Worm (Caenorhabditis elegans) whole organism, mixed stage, embryonic: ENCODE data around the gene T20G5.13.

ENCODE experiments used
- M03D4.4 ChIP-seq: sonication (generic microtip); optimal IDR thresholded peaks from 2 replicates; lab custom pipeline; 2017; ENCODE audit warnings: mild to moderate bottlenecking, missing genetic modification characterization, missing compliant biosample characterization
- bed-3 ChIP-seq: fragments of 200-800 bp; sonication (Bioruptor generic); optimal IDR thresholded peaks from 3 replicates; lab custom pipeline; 2018; ENCODE audit warnings: mild to moderate bottlenecking, missing genetic modification characterization, moderate library complexity, missing compliant biosample characterization
- blmp-1 ChIP-seq: fragments of 150-350 bp; optimal IDR thresholded peaks from 2 replicates; lab custom pipeline; 2014; ENCODE audit warnings: missing biosample characterization, missing genetic modification characterization
- ceh-43 ChIP-seq: fragments of 200-800 bp; sonication (Bioruptor generic); optimal IDR thresholded peaks from 2 replicates; lab custom pipeline; 2018; ENCODE audit warnings: mild to moderate bottlenecking, missing genetic modification characterization, moderate library complexity, missing compliant biosample characterization
- ces-1 ChIP-seq: fragments of 150-350 bp; optimal IDR thresholded peaks from 2 replicates; lab custom pipeline; 2014; ENCODE audit warnings: missing biosample characterization, missing genetic modification reagents, missing genetic modification characterization
- drap-1 ChIP-seq: fragments of 200-800 bp; sonication (Bioruptor generic); optimal IDR thresholded peaks from 3 replicates; lab custom pipeline; 2018; ENCODE audit warnings: mild to moderate bottlenecking, missing genetic modification characterization, missing compliant biosample characterization
- elt-1 ChIP-seq: sonication (generic microtip); optimal IDR thresholded peaks from 2 replicates; lab custom pipeline; 2017; ENCODE audit warnings: missing genetic modification characterization, mild to moderate bottlenecking, missing compliant biosample characterization, antibody characterized with exemption, moderate library complexity, borderline replicate concordance; ENCODE audit not compliant: insufficient read depth
- elt-3 ChIP-seq: fragments of 150-350 bp; optimal IDR thresholded peaks from 2 replicates; lab custom pipeline; 2014; ENCODE audit warnings: missing biosample characterization, missing genetic modification characterization
- flh-1 ChIP-seq: fragments of 200-800 bp; sonication (Bioruptor generic); optimal IDR thresholded peaks from 2 replicates; lab custom pipeline; 2018; ENCODE audit warnings: mild to moderate bottlenecking, missing genetic modification characterization, moderate library complexity, missing compliant biosample characterization
- hlh-1 ChIP-seq: fragments of 150-350 bp; optimal IDR thresholded peaks from 2 replicates; lab custom pipeline; 2014; ENCODE audit warnings: missing biosample characterization, missing genetic modification reagents, missing genetic modification characterization
- lin-13 ChIP-seq: fragments of 150-350 bp; optimal IDR thresholded peaks from 2 replicates; lab custom pipeline; 2014; ENCODE audit warnings: missing biosample characterization, missing genetic modification characterization
- lin-32 ChIP-seq: fragments of 200-800 bp; sonication (Bioruptor generic); optimal IDR thresholded peaks from 2 replicates; lab custom pipeline; 2018; ENCODE audit warnings: mild to moderate bottlenecking, missing genetic modification characterization, missing compliant biosample characterization
- lsy-2 ChIP-seq: fragments of 150-350 bp; optimal IDR thresholded peaks from 2 replicates; lab custom pipeline; 2014; ENCODE audit warnings: missing biosample characterization, missing genetic modification characterization
- mep-1 ChIP-seq: fragments of 150-350 bp; optimal IDR thresholded peaks from 2 replicates; lab custom pipeline; 2017; ENCODE audit warnings: missing biosample characterization, missing genetic modification reagents, missing genetic modification characterization, inconsistent platforms
- nhr-12 ChIP-seq: fragments of 150-350 bp; optimal IDR thresholded peaks from 2 replicates; lab custom pipeline; 2014; ENCODE audit warnings: missing biosample characterization, missing genetic modification characterization
- nhr-2 ChIP-seq: fragments of 150-350 bp; optimal IDR thresholded peaks from 2 replicates; lab custom pipeline; 2014; ENCODE audit warnings: missing biosample characterization, missing genetic modification characterization
- nhr-237 ChIP-seq: fragments of 150-350 bp; optimal IDR thresholded peaks from 2 replicates; lab custom pipeline; 2014; ENCODE audit warnings: missing biosample characterization, missing genetic modification characterization
- nhr-76 ChIP-seq: sonication (generic microtip); optimal IDR thresholded peaks from 2 replicates; lab custom pipeline; 2017; ENCODE audit warnings: missing biosample characterization, missing genetic modification characterization
- pha-4 ChIP-seq: fragments of 150-350 bp; optimal IDR thresholded peaks from 2 replicates; lab custom pipeline; 2018; ENCODE audit warnings: missing biosample characterization, missing genetic modification reagents, missing genetic modification characterization
- sem-2 ChIP-seq: fragments of 200-800 bp; sonication (Bioruptor generic); optimal IDR thresholded peaks from 2 replicates; lab custom pipeline; 2018; ENCODE audit warnings: mild to moderate bottlenecking, missing genetic modification characterization, missing compliant biosample characterization
- snpc-4 ChIP-seq: fragments of 150-350 bp; optimal IDR thresholded peaks from 2 replicates; lab custom pipeline; 2014; ENCODE audit warnings: missing biosample characterization, missing genetic modification characterization
- sptf-1 ChIP-seq: sonication (generic microtip); optimal IDR thresholded peaks from 2 replicates; lab custom pipeline; 2017; ENCODE audit warnings: mild to moderate bottlenecking, missing genetic modification characterization, moderate library complexity, missing compliant biosample characterization
- tbx-8 ChIP-seq: fragments of 200-800 bp; sonication (Bioruptor generic); optimal IDR thresholded peaks from 2 replicates; lab custom pipeline; 2018; ENCODE audit warnings: mild to moderate bottlenecking, missing genetic modification characterization, moderate library complexity, missing compliant biosample characterization
- unc-120 ChIP-seq: sonication (generic microtip); optimal IDR thresholded peaks from 2 replicates; lab custom pipeline; 2017; ENCODE audit warnings: missing genetic modification characterization, missing compliant biosample characterization; ENCODE audit not compliant: poor library complexity, severe bottlenecking
- unc-39 ChIP-seq: fragments of 150-350 bp; optimal IDR thresholded peaks from 2 replicates; lab custom pipeline; 2014; ENCODE audit warnings: missing biosample characterization, missing genetic modification characterization
- zip-8 ChIP-seq: fragments of 150-350 bp; optimal IDR thresholded peaks from 2 replicates; lab custom pipeline; 2014; ENCODE audit warnings: missing biosample characterization, missing genetic modification characterization
- ztf-11 ChIP-seq: fragments of 150-350 bp; optimal IDR thresholded peaks from 2 replicates; lab custom pipeline; 2014; ENCODE audit warnings: missing biosample characterization, missing genetic modification characterization

T20G5.13 gene

ce11 chrIII:10241332-10241829 lies 40.2 kb upstream of the T20G5.13 start:
- no peak for TF ChIP-seq pha-4 (tag; lab: Kevin White, UChicago)
- TF ChIP-seq nhr-237 (tag; lab: Kevin White, UChicago) = no peak
- TF ChIP-seq lin-32 (GFP tag; lab: Kevin White, UChicago) = no peak
- no peak for TF ChIP-seq nhr-76
- no peak for TF ChIP-seq M03D4.4
- no peak for TF ChIP-seq nhr-12 (tag; lab: Kevin White, UChicago)
- TF ChIP-seq snpc-4 (tag; lab: Kevin White, UChicago) = no peak
- TF ChIP-seq sem-2 (GFP tag; lab: Kevin White, UChicago) = no peak
- no peak for TF ChIP-seq tbx-8
- TF ChIP-seq, all 35 proteins: peak for 0

ce11 chrIII:10240073-10240472 lies 38.9 kb upstream of the T20G5.13 start:
- no peak for TF ChIP-seq nhr-2 (tag; lab: Kevin White, UChicago)
- TF ChIP-seq ces-1 = no peak
- no peak for TF ChIP-seq unc-120 (tag; lab: Kevin White, UChicago)
- TF ChIP-seq pha-4 (tag; lab: Kevin White, UChicago) = no peak
- no peak for TF ChIP-seq bed-3
- TF ChIP-seq lsy-2 = no peak
- TF ChIP-seq ceh-43 (GFP tag; lab: Kevin White, UChicago) = no peak

ce11 chrIII:10238448-10239154 lies 37.5 kb upstream of the T20G5.13 start, which contains the start of gene Y70G10A.3:
TSS of gene Y70G10A.3 (plus strand) at chrIII:10239104.
- TF ChIP-seq unc-39 (tag; lab: Kevin White, UChicago) (no peak), ces-1 (no peak), flh-1 (GFP tag; lab: Kevin White, UChicago) (no peak), lin-32 (GFP tag; lab: Kevin White, UChicago) (no peak), sem-2 (GFP tag; lab: Kevin White, UChicago) (no peak), drap-1 (GFP tag; lab: Kevin White, UChicago) (no peak), bed-3 (no peak), mep-1 (tag; lab: Kevin White, UChicago) (no peak)

ce11 chrIII:10236291-10236871 lies 35.2 kb upstream of the T20G5.13 start:
- TF ChIP-seq unc-120 (tag; lab: Kevin White, UChicago) (no peak), unc-39 (tag; lab: Kevin White, UChicago) (no peak), ces-1 (no peak), elt-3 (no peak), snpc-4 (tag; lab: Kevin White, UChicago) (no peak), lsy-2 (no peak), tbx-8 (no peak), zip-8 (no peak), bed-3 (no peak), pha-4 (tag; lab: Kevin White, UChicago) (no peak), ceh-43 (GFP tag; lab: Kevin White, UChicago) (no peak), elt-1 (tag; lab: Kevin White, UChicago) (no peak), nhr-12 (tag; lab: Kevin White, UChicago) (no peak)

ce11 chrIII:10233979-10234378 lies 32.8 kb upstream of the T20G5.13 start, which contains the start of gene paml-1:
TSS of gene paml-1 (minus strand) at chrIII:10234079.
- TF ChIP-seq nhr-12 (tag; lab: Kevin White, UChicago) = no peak
- TF ChIP-seq nhr-237 (tag; lab: Kevin White, UChicago) = no peak
- no peak for TF ChIP-seq lin-13
- no peak for TF ChIP-seq hlh-1 (tag; lab: Kevin White, UChicago)
- TF ChIP-seq nhr-76 = no peak
- no peak for TF ChIP-seq ztf-11 (tag; lab: Kevin White, UChicago)
- TF ChIP-seq blmp-1 (tag; lab: Kevin White, UChicago) = no peak
- no peak for TF ChIP-seq elt-1 (tag; lab: Kevin White, UChicago)
- TF ChIP-seq zip-8 = no peak
- TF ChIP-seq snpc-4 (tag; lab: Kevin White, UChicago) = no peak
- TF ChIP-seq drap-1 (GFP tag; lab: Kevin White, UChicago) = no peak
- no peak for TF ChIP-seq sptf-1 (tag; lab: Kevin White, UChicago)
- no peak for TF ChIP-seq lin-32 (GFP tag; lab: Kevin White, UChicago)
- TF ChIP-seq ceh-43 (GFP tag; lab: Kevin White, UChicago) = no peak
